Fruit fly (Drosophila melanogaster): ENCODE results near the gene CG6583.
A peak's percentile ranks its signal among the peaks of the same experiment; 100 is the strongest.

CG6583 gene

DNA sequence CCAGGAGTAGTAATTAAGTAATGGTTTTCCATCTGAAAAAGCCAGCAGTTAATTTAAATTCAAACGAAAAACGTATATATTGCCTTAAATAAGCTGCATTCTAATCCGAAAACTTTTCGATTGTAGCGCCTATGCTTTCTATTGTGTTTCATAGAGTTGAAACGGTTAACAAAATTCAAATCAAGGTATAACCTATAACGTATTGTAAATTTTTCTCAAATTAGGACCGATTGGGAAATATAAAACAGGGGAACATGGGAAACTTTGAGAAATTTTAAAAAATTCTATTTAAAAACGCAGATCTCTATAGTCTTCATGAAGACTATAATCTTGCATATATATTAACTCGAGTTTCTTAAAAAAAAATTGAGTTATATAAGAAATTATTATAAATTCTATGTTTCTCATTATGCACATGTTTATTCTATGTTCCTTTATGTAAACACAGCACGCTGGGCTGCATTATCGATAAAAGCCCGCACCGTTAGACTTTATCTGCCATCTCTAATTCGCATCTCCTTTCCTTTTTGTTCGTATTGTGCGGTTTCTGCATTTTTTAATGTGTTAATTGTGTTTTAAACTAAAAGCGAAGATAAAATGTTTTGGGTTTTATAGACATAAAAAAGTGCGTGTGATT lies 2.2 kb upstream of the CG6583 start, which contains the start of gene bru1:
Gene bru1 (plus strand): TSS at position 512 of the 637 bp plus-strand sequence.
- TF ChIP-seq CG4496 (GFP tag; IDR thresholded peaks at IDR 0.05) (no peak), D1 (tag; optimal IDR thresholded peaks at IDR 0.05) (no peak), rn (GFP tag; IDR thresholded peaks at IDR 0.05) (no peak), CG12605 (GFP tag; IDR thresholded peaks at IDR 0.05) (no peak), CG34367 (tag; optimal IDR thresholded peaks at IDR 0.05) (no peak), CG13204 (GFP tag; optimal IDR thresholded peaks at IDR 0.05) (no peak), CG17806 (tag; optimal IDR thresholded peaks at IDR 0.05) (no peak), CG10348 (GFP tag; IDR thresholded peaks at IDR 0.05) (no peak), fd96Ca (GFP tag; IDR thresholded peaks at IDR 0.05) (no peak), CG9948 (tag; optimal IDR thresholded peaks at IDR 0.05) (no peak), Ets98B (GFP tag; IDR thresholded peaks at IDR 0.05) (no peak), Pif1B (GFP tag; optimal IDR thresholded peaks at IDR 0.05) (no peak), CG32121 (GFP tag; IDR thresholded peaks at IDR 0.05) (no peak), CG15710 (tag; optimal IDR thresholded peaks at IDR 0.05) (no peak), CG8301 (tag; optimal IDR thresholded peaks at IDR 0.05) (no peak), EcR (GFP tag; optimal IDR thresholded peaks at IDR 0.05) (no peak), Snoo (tag; optimal IDR thresholded peaks at IDR 0.05) (no peak), Pif1A (GFP tag; optimal IDR thresholded peaks at IDR 0.05) (no peak), CG8159 (tag; optimal IDR thresholded peaks at IDR 0.05) (no peak)

dm6 chr2L:12170250-12170649 lies 2.1 kb downstream of the CG6583 start, which contains the start of gene CG17217:
TSS of gene CG17217 (plus strand) at chr2L:12170550.
- TF ChIP-seq CG12605 (GFP tag; IDR thresholded peaks at IDR 0.05) = no peak

- TF ChIP-seq CG8301 (tag; optimal IDR thresholded peaks at IDR 0.05) (no peak), CG13204 (GFP tag; optimal IDR thresholded peaks at IDR 0.05) (no peak), CG8159 (tag; optimal IDR thresholded peaks at IDR 0.05) (no peak), gl (tag; optimal IDR thresholded peaks at IDR 0.05) (no peak)
These were observed 8.4 kb downstream of the CG6583 start, which contains the start of gene ZnT33D for dm6 chr2L:12163941-12164340. TSS of gene ZnT33D (plus strand) at chr2L:12164241.

DNA sequence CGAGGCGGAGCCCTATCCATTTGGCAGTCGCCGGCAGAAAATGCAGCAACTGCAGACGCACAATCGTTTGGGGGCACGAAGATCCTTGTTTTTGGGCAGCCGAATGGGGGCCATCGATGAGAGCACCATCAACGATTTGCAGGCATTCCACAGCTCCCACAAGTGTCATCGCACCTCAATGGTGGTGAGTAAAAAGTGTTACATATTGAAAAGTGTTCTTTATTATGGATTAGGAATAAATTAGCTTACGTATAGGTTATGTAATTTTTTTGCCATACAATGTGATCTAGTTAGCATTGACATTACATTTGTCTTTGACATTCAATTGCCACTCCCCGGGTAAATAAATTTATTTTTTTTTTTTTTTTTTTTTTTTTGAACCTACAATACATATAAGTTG lies 10.9 kb downstream of the CG6583 start, which contains the start of gene CG31861:
Gene CG31861 (plus strand): TSS at position 301 of the 400 bp plus-strand sequence.
- no peak for TF ChIP-seq CG10348 (GFP tag; IDR thresholded peaks at IDR 0.05)
- TF ChIP-seq CG15710 (tag; optimal IDR thresholded peaks at IDR 0.05) = no peak
- TF ChIP-seq Pif1B (GFP tag; optimal IDR thresholded peaks at IDR 0.05) = no peak
- TF ChIP-seq CG4496 (GFP tag; IDR thresholded peaks at IDR 0.05) = no peak
- TF ChIP-seq CG12605 (GFP tag; IDR thresholded peaks at IDR 0.05) = no peak
- no peak for TF ChIP-seq Pif1A (GFP tag; optimal IDR thresholded peaks at IDR 0.05)
- TF ChIP-seq CG8159 (tag; optimal IDR thresholded peaks at IDR 0.05) = no peak
- TF ChIP-seq Snoo (tag; optimal IDR thresholded peaks at IDR 0.05) = no peak
- no peak for TF ChIP-seq gl (tag; optimal IDR thresholded peaks at IDR 0.05)
- no peak for TF ChIP-seq CG14655 (GFP tag; optimal IDR thresholded peaks at IDR 0.05)
- TF ChIP-seq D1 (tag; optimal IDR thresholded peaks at IDR 0.05) = no peak
- TF ChIP-seq fd96Ca (GFP tag; IDR thresholded peaks at IDR 0.05) = no peak

- TF ChIP-seq CG12605 (GFP tag; IDR thresholded peaks at IDR 0.05) (peak; percentile 72), D1 (tag; optimal IDR thresholded peaks at IDR 0.05) (no peak), CG9948 (tag; optimal IDR thresholded peaks at IDR 0.05) (no peak), CG13204 (GFP tag; optimal IDR thresholded peaks at IDR 0.05) (no peak), CG34367 (tag; optimal IDR thresholded peaks at IDR 0.05) (no peak)
These were observed 29.9 kb downstream of the CG6583 start, which contains the start of gene CG31760 for dm6 chr2L:12142439-12142838. TSS of gene CG31760 (plus strand) at chr2L:12142780.

DNA sequence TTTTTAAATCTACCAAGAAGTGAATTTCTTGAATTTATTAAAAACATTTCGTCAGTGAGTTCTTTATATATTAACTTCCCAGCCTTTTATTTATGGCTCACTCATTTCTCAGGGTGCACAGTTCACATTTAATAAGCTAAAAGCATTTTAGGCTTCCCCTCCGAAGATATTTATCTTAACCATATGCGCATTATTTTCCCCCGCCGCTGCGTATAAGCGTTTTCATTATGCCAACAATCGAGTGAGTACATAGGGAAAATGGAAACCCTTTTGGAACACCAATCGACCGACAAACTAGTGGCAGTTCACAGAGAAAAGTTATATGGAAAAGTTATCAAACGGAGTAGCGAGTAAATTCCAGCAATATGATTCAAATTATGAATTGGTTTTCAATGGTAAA lies 34.7 kb downstream of the CG6583 start, which contains the start of gene Gr33a:
Gene Gr33a (plus strand): TSS at position 301 of the 400 bp plus-strand sequence.
- no peak for TF ChIP-seq Ets98B (GFP tag; IDR thresholded peaks at IDR 0.05)
- TF ChIP-seq CG4496 (GFP tag; IDR thresholded peaks at IDR 0.05) = no peak
- TF ChIP-seq D1 (tag; optimal IDR thresholded peaks at IDR 0.05) = no peak
- no peak for TF ChIP-seq CG13204 (GFP tag; optimal IDR thresholded peaks at IDR 0.05)
- TF ChIP-seq Snoo (tag; optimal IDR thresholded peaks at IDR 0.05) = no peak
- no peak for TF ChIP-seq CG17806 (tag; optimal IDR thresholded peaks at IDR 0.05)
- no peak for TF ChIP-seq CG32121 (GFP tag; IDR thresholded peaks at IDR 0.05)
- no peak for TF ChIP-seq EcR (GFP tag; optimal IDR thresholded peaks at IDR 0.05)
- no peak for TF ChIP-seq CG8159 (tag; optimal IDR thresholded peaks at IDR 0.05)
- no peak for TF ChIP-seq gl (tag; optimal IDR thresholded peaks at IDR 0.05)

DNA sequence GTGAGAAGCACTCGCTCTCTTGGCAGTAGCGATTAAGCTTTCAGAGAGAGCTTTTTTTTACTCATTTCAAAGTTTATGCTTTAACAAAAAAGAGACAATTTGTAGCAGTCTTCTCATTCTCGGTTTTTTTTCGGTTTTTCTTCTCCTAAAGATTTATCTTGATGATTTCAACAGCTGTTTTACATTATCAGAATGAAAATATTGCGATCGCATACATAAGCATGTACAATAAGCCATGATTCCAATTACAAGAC lies 38.3 kb downstream of the CG6583 start:
- TF ChIP-seq fd96Ca (GFP tag; IDR thresholded peaks at IDR 0.05) = no peak
- no peak for TF ChIP-seq CG34367 (tag; optimal IDR thresholded peaks at IDR 0.05)
- TF ChIP-seq CG15710 (tag; optimal IDR thresholded peaks at IDR 0.05) = no peak
- no peak for TF ChIP-seq CG17806 (tag; optimal IDR thresholded peaks at IDR 0.05)
- no peak for TF ChIP-seq Pif1A (GFP tag; optimal IDR thresholded peaks at IDR 0.05)
- no peak for TF ChIP-seq Ets98B (GFP tag; IDR thresholded peaks at IDR 0.05)
- no peak for TF ChIP-seq CG12605 (GFP tag; IDR thresholded peaks at IDR 0.05)
- TF ChIP-seq gl (tag; optimal IDR thresholded peaks at IDR 0.05) = no peak
- no peak for TF ChIP-seq CG9948 (tag; optimal IDR thresholded peaks at IDR 0.05)
- TF ChIP-seq CG14655 (GFP tag; optimal IDR thresholded peaks at IDR 0.05) = no peak
- no peak for TF ChIP-seq CG13204 (GFP tag; optimal IDR thresholded peaks at IDR 0.05)
- TF ChIP-seq CG8301 (tag; optimal IDR thresholded peaks at IDR 0.05) = no peak
- TF ChIP-seq D1 (tag; optimal IDR thresholded peaks at IDR 0.05) = no peak
